Fruit fly (Drosophila melanogaster) S2 (cell line): ENCODE results near the gene Npl4.

ENCODE experiments used
- CG8478 ChIP-seq: fragments of >200 bp; optimal IDR thresholded peaks from 2 replicates; lab custom pipeline; 2018
- CTCF ChIP-seq, 2 experiments: fragments of >200 bp; optimal IDR thresholded peaks; 2 replicates each; lab custom pipeline; 2018

Gene Npl4

dm6 chr3R:25623800-25624791 lies at the start of gene Npl4:
TSS of gene Npl4 (minus strand) at chr3R:25624662.
- no peak for TF ChIP-seq CG8478 (lab: Kevin White, UChicago)
- no peak for TF ChIP-seq CTCF (optimal IDR thresholded peaks at IDR 0.05; lab: Kevin White, UChicago)

DNA sequence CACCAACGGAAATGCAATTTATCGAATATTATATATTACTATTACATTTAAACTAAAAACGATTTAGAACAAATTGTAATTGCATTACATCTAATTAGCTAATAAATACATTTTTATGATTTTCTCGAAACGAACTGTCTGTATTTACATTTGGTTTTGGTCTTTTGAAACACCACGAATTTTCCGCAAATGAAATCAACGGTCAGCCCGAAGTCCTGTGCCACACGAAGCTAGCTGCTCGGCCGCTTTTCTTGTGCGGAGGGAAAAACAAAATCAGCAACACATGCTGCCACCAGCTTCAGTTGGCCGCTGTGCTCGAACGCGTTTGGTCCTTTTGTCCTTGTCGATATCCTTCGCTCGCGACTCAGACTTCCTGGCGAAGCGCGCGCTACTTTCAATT lies 41.0 kb upstream of the Npl4 start, which contains the start of gene Lgr3:
Gene Lgr3 (plus strand): TSS at position 301 of the 400 bp plus-strand sequence.
- no peak for TF ChIP-seq CTCF (optimal IDR thresholded peaks at IDR 0.05; lab: Kevin White, UChicago)
- TF ChIP-seq CG8478 (lab: Kevin White, UChicago): no peak

- TF ChIP-seq CG8478 (lab: Kevin White, UChicago): no peak
- no peak for TF ChIP-seq CTCF (optimal IDR thresholded peaks at IDR 0.05; lab: Kevin White, UChicago)
Measured at dm6 chr3R:25662358-25662757, 37.9 kb upstream of the Npl4 start.

- TF ChIP-seq CG8478 (lab: Kevin White, UChicago) (no peak), CTCF (optimal IDR thresholded peaks at IDR 0.05; lab: Kevin White, UChicago) (no peak)
Measured at dm6 chr3R:25661531-25662193, 37.2 kb upstream of the Npl4 start, which contains the start of gene RASSF8. TSS of gene RASSF8 (plus strand) at chr3R:25661795.

dm6 chr3R:25660985-25661530 lies 36.6 kb upstream of the Npl4 start, which contains the start of gene Tnks:
TSS of gene Tnks (minus strand) at chr3R:25661286.
- TF ChIP-seq CTCF (optimal IDR thresholded peaks at IDR 0.05; lab: Kevin White, UChicago): no peak
- no peak for TF ChIP-seq CG8478 (lab: Kevin White, UChicago)

- TF ChIP-seq CTCF (optimal IDR thresholded peaks at IDR 0.05; lab: Kevin White, UChicago): no peak
- no peak for TF ChIP-seq CG8478 (lab: Kevin White, UChicago)
Measured at dm6 chr3R:25659857-25660417, 35.5 kb upstream of the Npl4 start.

- no peak for TF ChIP-seq CTCF (optimal IDR thresholded peaks at IDR 0.05; lab: Kevin White, UChicago)
- no peak for TF ChIP-seq CG8478 (lab: Kevin White, UChicago)
Measured at dm6 chr3R:25652066-25652720, 27.7 kb upstream of the Npl4 start.

- TF ChIP-seq CTCF (optimal IDR thresholded peaks at IDR 0.05; lab: Kevin White, UChicago) (no peak), CG8478 (lab: Kevin White, UChicago) (no peak)
Measured at dm6 chr3R:25651414-25651813, 27.0 kb upstream of the Npl4 start.

dm6 chr3R:25650417-25650816 lies 26.0 kb upstream of the Npl4 start:
- no peak for TF ChIP-seq CTCF (optimal IDR thresholded peaks at IDR 0.05; lab: Kevin White, UChicago)
- TF ChIP-seq CG8478 (lab: Kevin White, UChicago): no peak

DNA sequence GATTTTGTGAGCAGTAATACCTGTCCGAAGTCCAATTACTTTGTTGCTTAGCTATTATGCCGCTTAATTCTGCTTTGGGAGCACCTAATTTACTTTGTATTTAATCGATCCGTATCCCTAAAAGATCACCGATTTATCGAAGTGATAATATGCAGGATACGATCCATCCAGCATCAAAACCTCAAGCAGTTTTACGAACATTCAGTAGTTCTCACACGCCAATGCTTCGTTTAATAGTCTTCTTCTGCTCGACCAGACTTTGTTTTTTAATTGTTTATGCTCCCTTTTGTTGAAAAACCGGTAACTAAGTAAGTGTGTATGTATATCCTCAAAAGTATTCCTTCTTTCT lies 23.8 kb upstream of the Npl4 start:
- TF ChIP-seq CG8478 (lab: Kevin White, UChicago) (no peak), CTCF (optimal IDR thresholded peaks at IDR 0.05; lab: Kevin White, UChicago) (no peak)

DNA sequence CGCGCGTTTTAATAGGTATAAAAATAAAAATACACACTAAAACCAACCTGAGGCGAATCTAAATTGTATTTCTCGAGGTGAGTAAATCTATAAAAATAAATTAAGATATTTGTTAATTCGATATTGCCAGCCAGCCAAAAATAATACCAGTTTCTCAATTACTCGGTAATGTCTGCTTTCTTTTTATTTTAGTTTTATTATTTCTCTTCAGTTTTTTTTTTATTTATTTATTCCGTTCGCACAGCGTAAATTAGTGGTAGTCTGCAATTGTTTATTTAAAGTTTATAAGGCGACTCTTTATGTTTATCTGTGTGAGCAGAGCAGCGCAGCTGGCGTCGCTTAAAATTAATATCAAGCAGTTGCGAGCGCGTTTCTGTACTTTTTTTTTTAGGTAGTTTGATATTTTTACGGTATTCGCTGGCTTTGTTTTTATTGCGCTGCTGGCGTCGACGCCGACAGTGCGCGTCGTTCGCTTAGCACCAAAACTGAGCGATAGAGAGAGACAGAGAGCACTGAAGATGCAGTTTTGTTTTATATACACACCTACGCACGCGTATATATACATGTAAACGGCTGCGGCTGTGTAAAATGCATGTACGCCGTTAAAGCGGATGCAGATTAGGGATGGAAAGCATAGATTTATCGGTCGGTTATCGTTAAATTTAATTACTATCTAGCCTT lies 23.3 kb upstream of the Npl4 start:
- peak; percentile 38 to 62 for TF ChIP-seq CTCF (optimal IDR thresholded peaks at IDR 0.05; lab: Kevin White, UChicago)
- TF ChIP-seq CG8478 (lab: Kevin White, UChicago): no peak

DNA sequence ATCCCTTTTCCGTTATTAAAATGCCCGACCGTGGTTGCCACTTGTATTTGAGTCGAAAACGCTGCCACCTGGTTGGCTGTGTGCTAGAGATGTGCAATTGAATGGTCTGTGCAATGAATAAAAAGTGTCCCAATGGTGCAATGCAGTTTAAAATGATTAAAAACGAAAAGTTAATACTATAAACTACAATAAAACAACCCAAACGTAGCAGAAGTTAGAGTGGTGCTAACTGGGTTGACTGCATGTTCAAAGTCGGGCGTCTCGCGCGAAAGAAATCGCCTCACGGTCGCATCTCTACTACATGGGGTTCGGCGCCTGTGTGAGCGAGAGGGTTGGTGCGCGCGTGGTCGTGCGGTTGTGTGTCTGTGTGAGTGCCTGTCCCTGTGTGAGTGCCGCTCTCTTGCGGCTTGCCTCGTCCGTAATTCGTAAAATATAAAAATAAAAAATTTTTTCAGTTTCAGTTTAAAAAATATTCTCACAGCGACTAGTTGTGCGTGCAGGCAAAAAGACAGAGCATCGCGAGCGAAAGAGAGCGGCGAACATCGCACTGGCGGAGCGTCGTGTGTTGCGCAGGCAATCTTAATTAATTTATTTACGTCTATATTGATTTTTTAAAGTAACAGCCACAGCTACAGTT lies 22.5 kb upstream of the Npl4 start:
- peak in 1 of 2 experiments; percentile 26 for TF ChIP-seq CTCF (optimal IDR thresholded peaks at IDR 0.05; lab: Kevin White, UChicago)
- TF ChIP-seq CG8478 (lab: Kevin White, UChicago): no peak

DNA sequence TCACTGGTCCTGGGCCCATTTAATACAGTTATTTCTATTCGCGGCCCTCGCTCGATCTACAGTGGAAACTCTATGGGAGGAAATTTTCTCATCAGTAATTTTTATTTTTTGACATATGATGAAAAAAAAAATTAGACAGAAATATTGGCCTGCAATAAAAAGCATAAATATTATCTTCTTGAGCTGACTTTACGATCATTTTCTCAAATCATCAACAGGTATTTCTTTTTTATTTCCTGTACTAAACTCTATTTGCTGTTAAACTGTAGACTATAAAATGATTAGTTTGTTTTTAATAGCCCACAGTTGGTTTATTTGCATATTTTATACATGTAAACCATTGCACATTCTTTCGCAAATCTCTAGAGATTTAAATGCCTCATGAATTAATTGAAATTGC lies 19.7 kb upstream of the Npl4 start:
- TF ChIP-seq CG8478 (lab: Kevin White, UChicago) (no peak), CTCF (optimal IDR thresholded peaks at IDR 0.05; lab: Kevin White, UChicago) (no peak)
